Fruit fly (Drosophila melanogaster) whole organism, prepupa: ENCODE results near the gene CG3434.

ENCODE experiments used
- Blimp-1 ChIP-seq: fragments of 200-800 bp; sonication (Bioruptor generic); optimal IDR thresholded peaks from 3 replicates; lab custom pipeline; 2017; ENCODE audit warnings: missing biosample characterization, missing genetic modification characterization, mild to moderate bottlenecking, moderate library complexity, missing genetic modification reagents
- CG10669 ChIP-seq: fragments of 200-800 bp; sonication (Bioruptor generic); optimal IDR thresholded peaks from 3 replicates; lab custom pipeline; 2018; ENCODE audit warnings: missing biosample characterization, mild to moderate bottlenecking, missing genetic modification characterization, moderate library complexity
- CG11294 ChIP-seq: fragments of 200-800 bp; sonication (Bioruptor generic); IDR thresholded peaks from 2 replicates; pipeline ENCODE4 v1.3.6; 2022; ENCODE audit warnings: missing biosample characterization, missing genetic modification characterization
- CG11902 ChIP-seq: fragments of 200-800 bp; sonication (Bioruptor generic); optimal IDR thresholded peaks from 3 replicates; lab custom pipeline; 2016; ENCODE audit warnings: missing biosample characterization, missing genetic modification characterization
- CG1621 ChIP-seq: fragments of 200-800 bp; sonication (Bioruptor generic); optimal IDR thresholded peaks from 3 replicates; lab custom pipeline; 2018; ENCODE audit warnings: missing biosample characterization, mild to moderate bottlenecking, missing genetic modification characterization
- CG16779 ChIP-seq: fragments of 200-800 bp; sonication (Bioruptor generic); optimal IDR thresholded peaks from 3 replicates; lab custom pipeline; 2017; ENCODE audit warnings: missing biosample characterization, mild to moderate bottlenecking, missing genetic modification characterization
- CG3032 ChIP-seq: fragments of 200-800 bp; optimal IDR thresholded peaks from 2 replicates; lab custom pipeline; 2019; ENCODE audit warnings: missing biosample characterization, mild to moderate bottlenecking, missing genetic modification characterization, moderate library complexity
- CG31627 ChIP-seq: fragments of 200-800 bp; sonication (Bioruptor generic); optimal IDR thresholded peaks from 3 replicates; lab custom pipeline; 2016; ENCODE audit warnings: missing biosample characterization, missing genetic modification characterization
- CG32006 ChIP-seq: fragments of 200-800 bp; sonication (Bioruptor generic); optimal IDR thresholded peaks from 3 replicates; lab custom pipeline; 2017; ENCODE audit warnings: missing biosample characterization, mild to moderate bottlenecking, missing genetic modification characterization
- CG3919 ChIP-seq: fragments of 200-800 bp; sonication (Bioruptor generic); optimal IDR thresholded peaks from 3 replicates; lab custom pipeline; 2016; ENCODE audit warnings: missing biosample characterization, missing genetic modification characterization
- CG6163 ChIP-seq: fragments of 200-800 bp; sonication (Bioruptor generic); IDR thresholded peaks from 3 replicates; pipeline ENCODE4 v1.3.6; 2022; ENCODE audit warnings: missing biosample characterization, missing genetic modification characterization
- CG6276 ChIP-seq: fragments of 200-800 bp; sonication (Bioruptor generic); optimal IDR thresholded peaks from 2 replicates; lab custom pipeline; 2017; ENCODE audit warnings: missing biosample characterization, mild to moderate bottlenecking, missing genetic modification characterization
- CG6808 ChIP-seq: fragments of 200-800 bp; sonication (Bioruptor generic); optimal IDR thresholded peaks from 3 replicates; lab custom pipeline; 2017; ENCODE audit warnings: missing biosample characterization, missing genetic modification characterization, mild to moderate bottlenecking, moderate library complexity, missing genetic modification reagents
- CG6854 ChIP-seq: fragments of 200-800 bp; sonication (Bioruptor generic); optimal IDR thresholded peaks from 2 replicates; lab custom pipeline; 2017; ENCODE audit warnings: missing biosample characterization, mild to moderate bottlenecking, missing genetic modification characterization
- CG7368 ChIP-seq: fragments of 200-800 bp; sonication (Bioruptor generic); optimal IDR thresholded peaks from 3 replicates; lab custom pipeline; 2016; ENCODE audit warnings: missing biosample characterization, missing genetic modification characterization
- CG8119 ChIP-seq: fragments of 200-800 bp; sonication (Bioruptor generic); IDR thresholded peaks from 3 replicates; pipeline ENCODE4 v1.3.6; 2022; ENCODE audit warnings: missing biosample characterization, missing genetic modification characterization
- CG8632 ChIP-seq: fragments of 200-800 bp; sonication (Bioruptor generic); optimal IDR thresholded peaks from 3 replicates; lab custom pipeline; 2016; ENCODE audit warnings: missing biosample characterization, missing genetic modification characterization
- CG9139 ChIP-seq: fragments of 200-800 bp; sonication (Bioruptor generic); optimal IDR thresholded peaks from 3 replicates; lab custom pipeline; 2017; ENCODE audit warnings: missing biosample characterization, mild to moderate bottlenecking, missing genetic modification characterization
- Eip75B ChIP-seq: fragments of 200-800 bp; sonication (Bioruptor generic); optimal IDR thresholded peaks from 3 replicates; lab custom pipeline; 2016; ENCODE audit warnings: missing biosample characterization, missing genetic modification characterization
- Eip78C ChIP-seq: fragments of 200-800 bp; sonication (Bioruptor generic); peaks from one replicate; lab custom pipeline; 2016; ENCODE audit warnings: missing biosample characterization, missing genetic modification characterization
- Eip93F ChIP-seq: fragments of 200-800 bp; sonication (Bioruptor generic); optimal IDR thresholded peaks from 2 replicates; lab custom pipeline; 2016; ENCODE audit warnings: missing biosample characterization, mild to moderate bottlenecking, missing genetic modification characterization
- Ets21C ChIP-seq: fragments of 200-800 bp; sonication (Bioruptor generic); optimal IDR thresholded peaks from 3 replicates; lab custom pipeline; 2016; ENCODE audit warnings: missing biosample characterization, missing genetic modification characterization
- Gug ChIP-seq: fragments of 200-800 bp; sonication (Bioruptor generic); IDR thresholded peaks from 2 replicates; pipeline ENCODE4 v1.3.6; 2022; ENCODE audit warnings: missing biosample characterization, missing genetic modification characterization
- Hr39 ChIP-seq: fragments of 200-800 bp; sonication (Bioruptor generic); optimal IDR thresholded peaks from 2 replicates; lab custom pipeline; 2016; ENCODE audit warnings: missing biosample characterization, missing genetic modification characterization
- Hr4 ChIP-seq: fragments of 200-800 bp; sonication (Bioruptor generic); optimal IDR thresholded peaks from 3 replicates; lab custom pipeline; 2016; ENCODE audit warnings: missing biosample characterization, missing genetic modification characterization
- Lpt ChIP-seq: fragments of 200-800 bp; sonication (Bioruptor generic); optimal IDR thresholded peaks from 3 replicates; lab custom pipeline; 2016; ENCODE audit warnings: missing biosample characterization, missing genetic modification characterization
- Met ChIP-seq: fragments of 200-800 bp; sonication (Bioruptor generic); optimal IDR thresholded peaks from 3 replicates; lab custom pipeline; 2016; ENCODE audit warnings: missing biosample characterization, missing genetic modification characterization
- Smox ChIP-seq: fragments of 200-800 bp; sonication (Bioruptor generic); optimal IDR thresholded peaks from 3 replicates; lab custom pipeline; 2016; ENCODE audit warnings: missing biosample characterization, missing genetic modification characterization
- Sox15 ChIP-seq: fragments of 200-800 bp; sonication (Bioruptor generic); optimal IDR thresholded peaks from 3 replicates; lab custom pipeline; 2016; ENCODE audit warnings: missing biosample characterization, missing genetic modification characterization
- achi ChIP-seq: fragments of 200-800 bp; sonication (Bioruptor generic); optimal IDR thresholded peaks from 3 replicates; lab custom pipeline; 2016; ENCODE audit warnings: missing biosample characterization, missing genetic modification characterization
- acj6 ChIP-seq: fragments of 200-800 bp; sonication (Bioruptor generic); optimal IDR thresholded peaks from 3 replicates; lab custom pipeline; 2016; ENCODE audit warnings: missing biosample characterization, missing genetic modification characterization
- dac ChIP-seq: fragments of 200-800 bp; sonication (Bioruptor generic); optimal IDR thresholded peaks from 2 replicates; lab custom pipeline; 2017; ENCODE audit warnings: missing biosample characterization, mild to moderate bottlenecking, missing genetic modification characterization
- dsx ChIP-seq: fragments of 200-800 bp; optimal IDR thresholded peaks from 3 replicates; lab custom pipeline; 2019; ENCODE audit warnings: missing biosample characterization, mild to moderate bottlenecking, missing genetic modification characterization, moderate library complexity; ENCODE audit not compliant: poor library complexity, severe bottlenecking
- esn ChIP-seq: fragments of 200-800 bp; sonication (Bioruptor generic); optimal IDR thresholded peaks from 2 replicates; lab custom pipeline; 2016; ENCODE audit warnings: missing biosample characterization, mild to moderate bottlenecking, missing genetic modification characterization, moderate library complexity
- fd85E ChIP-seq: fragments of 200-800 bp; sonication (Bioruptor generic); optimal IDR thresholded peaks from 3 replicates; lab custom pipeline; 2016; ENCODE audit warnings: missing biosample characterization, missing genetic modification characterization
- fkh ChIP-seq: fragments of 200-800 bp; sonication (Bioruptor generic); optimal IDR thresholded peaks from 3 replicates; lab custom pipeline; 2017; ENCODE audit warnings: missing biosample characterization, mild to moderate bottlenecking, missing genetic modification characterization, moderate library complexity
- net ChIP-seq: fragments of 200-800 bp; sonication (Bioruptor generic); optimal IDR thresholded peaks from 3 replicates; lab custom pipeline; 2016; ENCODE audit warnings: missing biosample characterization, missing genetic modification characterization
- salr ChIP-seq, 2 experiments: fragments of 200-800 bp; sonication (Bioruptor generic); optimal IDR thresholded peaks; 3 replicates each; lab custom pipeline; 2016 to 2018; ENCODE audit warnings: missing biosample characterization in 2 of 2, missing genetic modification characterization in 2 of 2, mild to moderate bottlenecking in 1 of 2
- ss ChIP-seq, 2 experiments: fragments of 200-800 bp; sonication (Bioruptor generic); optimal IDR thresholded peaks; 2 replicates in 1 of 2; 3 replicates in 1 of 2; lab custom pipeline; 2017 to 2018; ENCODE audit warnings: mild to moderate bottlenecking in 2 of 2, missing biosample characterization in 2 of 2, missing genetic modification characterization in 2 of 2, moderate library complexity in 1 of 2
- svp ChIP-seq: fragments of 200-800 bp; sonication (Bioruptor generic); peaks from one replicate; lab custom pipeline; 2016; ENCODE audit warnings: missing biosample characterization, missing genetic modification characterization
- topi ChIP-seq: fragments of 200-800 bp; sonication (Bioruptor generic); optimal IDR thresholded peaks from 3 replicates; lab custom pipeline; 2016; ENCODE audit warnings: missing biosample characterization, missing genetic modification characterization
- vri ChIP-seq: fragments of 200-800 bp; sonication (Bioruptor generic); optimal IDR thresholded peaks from 3 replicates; lab custom pipeline; 2016; ENCODE audit warnings: missing biosample characterization, mild to moderate bottlenecking, missing genetic modification characterization

CG3434 gene

DNA sequence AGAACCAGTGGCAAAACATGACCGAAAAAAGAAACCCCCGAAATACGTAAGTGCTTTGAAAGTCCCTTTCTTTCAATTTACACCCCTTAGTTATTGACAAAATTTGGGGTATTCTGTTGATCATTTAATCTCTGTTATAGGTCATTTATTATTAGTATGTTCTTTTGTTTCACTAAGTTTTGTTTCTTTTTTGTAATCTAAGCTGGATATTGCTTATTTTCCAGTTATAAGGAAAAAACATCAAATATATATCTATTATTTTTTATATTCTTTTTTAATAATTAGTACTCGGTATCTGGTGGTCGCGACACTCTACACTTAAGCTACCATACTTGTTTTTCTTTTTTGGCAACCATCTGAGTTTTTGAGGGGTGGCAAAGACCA, 48.0 kb upstream of the CG3434 start (continued):
- TF ChIP-seq Ets21C (GFP tag; lab: Kevin White, UChicago): no peak
- no peak for TF ChIP-seq Lpt (GFP tag; lab: Kevin White, UChicago)
- peak; percentile 79 for TF ChIP-seq esn (GFP tag; lab: Kevin White, UChicago)
- TF ChIP-seq CG9139: no peak
- TF ChIP-seq net (GFP tag; lab: Kevin White, UChicago): peak; percentile 16
- TF ChIP-seq fkh (GFP tag; lab: Kevin White, UChicago): no peak
- no peak for TF ChIP-seq dac
- TF ChIP-seq Hr39 (GFP tag; lab: Kevin White, UChicago): no peak
- no peak for TF ChIP-seq CG6854 (GFP tag; lab: Kevin White, UChicago)
- TF ChIP-seq dsx: no peak
- no peak for TF ChIP-seq CG31627 (GFP tag; lab: Kevin White, UChicago)
- TF ChIP-seq topi (GFP tag; lab: Kevin White, UChicago): no peak
- peak; percentile 36 for TF ChIP-seq CG3032 (tag; lab: Kevin White, UChicago)
- TF ChIP-seq Eip78C (GFP tag; lab: Kevin White, UChicago): peak; percentile 81
- TF ChIP-seq Smox: no peak
- TF ChIP-seq CG6163 (GFP tag; lab: Robert Waterston, UW): no peak
- no peak for TF ChIP-seq CG6276 (GFP tag; lab: Kevin White, UChicago)

- TF ChIP-seq ss (GFP tag; optimal IDR thresholded peaks at IDR 0.05; lab: Kevin White, UChicago) (no peak), CG3919 (GFP tag; lab: Kevin White, UChicago) (no peak), fkh (GFP tag; lab: Kevin White, UChicago) (no peak), CG16779 (tag; lab: Kevin White, UChicago) (no peak), CG31627 (GFP tag; lab: Kevin White, UChicago) (no peak), esn (GFP tag; lab: Kevin White, UChicago) (no peak), Sox15 (GFP tag; lab: Kevin White, UChicago) (no peak), Eip78C (GFP tag; lab: Kevin White, UChicago) (no peak), Blimp-1 (GFP tag; lab: Kevin White, UChicago) (no peak), fd85E (GFP tag; lab: Kevin White, UChicago) (no peak), CG9139 (no peak), Hr39 (GFP tag; lab: Kevin White, UChicago) (no peak), dsx (no peak), CG8632 (GFP tag; lab: Kevin White, UChicago) (no peak), CG11294 (GFP tag; lab: Robert Waterston, UW) (no peak), Smox (no peak), Gug (GFP tag; lab: Robert Waterston, UW) (no peak)
Observed at dm6 chr3L:9506421-9506820, 45.8 kb upstream of the CG3434 start.

DNA sequence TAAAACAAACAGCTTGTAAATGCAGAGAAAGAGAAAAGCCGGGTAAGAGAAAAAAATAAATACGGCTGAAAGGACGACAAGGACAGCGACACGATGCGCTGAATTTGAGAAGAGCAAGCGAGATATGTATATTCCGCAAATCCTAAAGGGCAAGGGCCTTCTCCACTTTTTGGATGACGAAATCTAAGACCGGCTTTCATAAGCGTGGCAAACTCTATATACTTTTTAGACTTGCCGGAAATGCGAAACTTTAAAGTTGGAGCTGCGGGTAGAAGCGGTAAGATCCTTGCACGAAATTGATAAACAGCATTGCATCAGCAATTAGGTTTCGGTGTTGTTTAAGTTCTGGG, 45.1 kb upstream of the CG3434 start:
- TF ChIP-seq CG1621 (tag; lab: Kevin White, UChicago) (peak; percentile 48), Eip78C (GFP tag; lab: Kevin White, UChicago) (no peak), vri (GFP tag; lab: Kevin White, UChicago) (peak; percentile 54), topi (GFP tag; lab: Kevin White, UChicago) (no peak), salr (GFP tag; optimal IDR thresholded peaks at IDR 0.05; lab: Kevin White, UChicago) (no peak), CG6276 (GFP tag; lab: Kevin White, UChicago) (no peak)

DNA sequence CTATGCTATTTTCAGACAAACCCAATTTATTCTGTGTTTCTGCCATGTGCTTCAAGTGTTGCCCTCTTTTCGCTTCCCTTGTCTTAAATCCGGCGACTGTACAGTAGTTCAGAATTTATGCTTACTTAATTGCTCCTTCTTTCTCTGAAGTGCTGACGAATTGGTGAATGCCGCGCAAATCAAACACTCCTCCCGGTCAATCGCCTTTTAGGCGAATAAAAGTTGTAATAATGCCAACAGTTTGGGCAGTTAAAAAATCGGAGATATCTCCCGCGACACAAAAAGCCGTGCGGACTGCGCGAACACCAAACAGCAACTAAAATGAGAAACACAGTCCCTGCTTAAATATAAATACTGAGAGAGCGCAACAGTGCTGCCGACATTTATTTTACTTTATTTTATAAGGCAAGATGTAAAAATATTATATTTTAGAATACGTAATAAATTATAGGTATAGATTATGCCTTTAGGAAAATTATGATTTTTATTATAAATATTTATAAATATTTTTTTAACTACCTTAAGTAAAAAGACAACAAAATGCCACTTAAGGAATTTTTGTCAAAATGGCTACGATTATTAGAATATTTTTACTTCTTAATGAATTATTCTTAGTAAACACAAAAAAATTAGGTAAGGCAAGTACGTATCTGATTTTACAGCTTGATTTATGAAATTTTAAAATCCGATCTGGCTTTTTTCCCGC, 44.6 kb upstream of the CG3434 start, which contains the start of gene path:
Gene path (minus strand): TSS at position 322 of the 706 bp plus-strand sequence.
- TF ChIP-seq net (GFP tag; lab: Kevin White, UChicago) (no peak), CG9139 (peak; percentile 27), fd85E (GFP tag; lab: Kevin White, UChicago) (no peak), ss (GFP tag; optimal IDR thresholded peaks at IDR 0.05; lab: Kevin White, UChicago) (peak; percentile 4 to 9), CG32006 (peak; percentile 52), Eip75B (no peak), Eip78C (GFP tag; lab: Kevin White, UChicago) (peak; percentile 78), topi (GFP tag; lab: Kevin White, UChicago) (no peak), Lpt (GFP tag; lab: Kevin White, UChicago) (no peak), Eip93F (GFP tag; lab: Kevin White, UChicago) (no peak), salr (GFP tag; optimal IDR thresholded peaks at IDR 0.05; lab: Kevin White, UChicago) (no peak), CG6808 (peak; percentile 19), CG11902 (GFP tag; lab: Kevin White, UChicago) (no peak), esn (GFP tag; lab: Kevin White, UChicago) (peak; percentile 45), achi (GFP tag; lab: Kevin White, UChicago) (peak; percentile 16), Hr4 (GFP tag; lab: Kevin White, UChicago) (peak; percentile 12), svp (GFP tag; lab: Kevin White, UChicago) (peak; percentile 77), acj6 (GFP tag; lab: Kevin White, UChicago) (peak; percentile 9), CG7368 (GFP tag; lab: Kevin White, UChicago) (no peak), dsx (peak; percentile 3), CG6276 (GFP tag; lab: Kevin White, UChicago) (peak; percentile 40), CG10669 (GFP tag; lab: Kevin White, UChicago) (peak; percentile 6), Met (GFP tag; lab: Kevin White, UChicago) (no peak), CG8119 (no peak), CG3032 (tag; lab: Kevin White, UChicago) (peak; percentile 62), CG11294 (GFP tag; lab: Robert Waterston, UW) (no peak)
